Worm (Caenorhabditis elegans): Measurements from ENCODE around the gene C14B1.12.
A peak's percentile ranks its signal among the peaks of the same experiment; 100 is the strongest.

Gene C14B1.12

ce11 chrIII:3703397-3703796 is 21.4 kb downstream of the C14B1.12 start, which contains the start of gene C14B1.3:
C14B1.3 (plus strand) TSS chrIII:3703564.
- peak; percentile 28 for TF ChIP-seq sem-4 (tag; optimal IDR thresholded peaks at IDR 0.05)
- TF ChIP-seq fos-1 (tag; optimal IDR thresholded peaks at IDR 0.05): peak; percentile 90
- peak in 1 of 2 experiments; percentile 50 for TF ChIP-seq lsy-2 (tag; optimal IDR thresholded peaks at IDR 0.05)
- no peak for TF ChIP-seq Y55F3AM.14 (GFP tag; optimal IDR thresholded peaks at IDR 0.05)
- TF ChIP-seq C34F6.9 (tag; optimal IDR thresholded peaks at IDR 0.05): peak; percentile 86
- peak; percentile 4 for TF ChIP-seq sma-9 (GFP tag; optimal IDR thresholded peaks at IDR 0.05)
- no peak for TF ChIP-seq sma-9 (tag; optimal IDR thresholded peaks at IDR 0.05)
- no peak for TF ChIP-seq gmeb-1 (tag; optimal IDR thresholded peaks at IDR 0.05)
- TF ChIP-seq lin-13 (GFP tag; optimal IDR thresholded peaks at IDR 0.05): peak; percentile 34
- TF ChIP-seq sma-3 (GFP tag; optimal IDR thresholded peaks at IDR 0.05): peak; percentile 19
- TF ChIP-seq elt-1 (tag; optimal IDR thresholded peaks at IDR 0.05): no peak
- TF ChIP-seq nhr-237 (tag; optimal IDR thresholded peaks at IDR 0.05): no peak
- TF ChIP-seq blmp-1 (tag; optimal IDR thresholded peaks at IDR 0.05; ENCODE audit: insufficient read depth): peak; percentile 4
- TF ChIP-seq crh-2 (tag; optimal IDR thresholded peaks at IDR 0.05): peak; percentile 32
- no peak for TF ChIP-seq lin-11 (tag; optimal IDR thresholded peaks at IDR 0.05)
- no peak for TF ChIP-seq egl-27 (tag; optimal IDR thresholded peaks at IDR 0.05)
- TF ChIP-seq unc-55 (GFP tag; optimal IDR thresholded peaks at IDR 0.05): peak; percentile 56
- no peak for TF ChIP-seq F13H6.1 (tag; optimal IDR thresholded peaks at IDR 0.05)
- peak in 1 of 2 experiments; percentile 11 for TF ChIP-seq mdl-1 (tag; optimal IDR thresholded peaks at IDR 0.05)
- peak; percentile 21 for TF ChIP-seq nhr-129 (tag; optimal IDR thresholded peaks at IDR 0.05)

- TF ChIP-seq nhr-237 (tag; optimal IDR thresholded peaks at IDR 0.05) (no peak), ama-1 (optimal IDR thresholded peaks at IDR 0.05) (no peak), F13H6.1 (tag; optimal IDR thresholded peaks at IDR 0.05) (peak; percentile 25), nhr-11 (tag; optimal IDR thresholded peaks at IDR 0.05) (no peak), ztf-1 (GFP tag; conservative IDR thresholded peaks at IDR 0.05) (no peak), ztf-11 (tag; optimal IDR thresholded peaks at IDR 0.05) (no peak), aly-2 (tag; optimal IDR thresholded peaks at IDR 0.05) (no peak), snpc-4 (tag; optimal IDR thresholded peaks at IDR 0.05) (no peak), nhr-25 (tag; optimal IDR thresholded peaks at IDR 0.05) (peak; percentile 10), alr-1 (tag; optimal IDR thresholded peaks at IDR 0.05) (no peak), crh-2 (tag; optimal IDR thresholded peaks at IDR 0.05) (peak; percentile 92), unc-39 (tag; optimal IDR thresholded peaks at IDR 0.05) (no peak), lsy-2 (tag; optimal IDR thresholded peaks at IDR 0.05) (peak in 1 of 2 experiments; percentile 33), ceh-16 (tag; optimal IDR thresholded peaks at IDR 0.05) (no peak), nhr-23 (tag; optimal IDR thresholded peaks at IDR 0.05) (no peak), elt-3 (tag; optimal IDR thresholded peaks at IDR 0.05) (no peak), R02D3.7 (tag; optimal IDR thresholded peaks at IDR 0.05) (no peak), mbf-1 (tag; optimal IDR thresholded peaks at IDR 0.05) (no peak), nhr-10 (tag; optimal IDR thresholded peaks at IDR 0.05) (no peak), lin-11 (tag; optimal IDR thresholded peaks at IDR 0.05) (no peak), nhr-77 (tag; optimal IDR thresholded peaks at IDR 0.05) (no peak), sma-9 (GFP tag; optimal IDR thresholded peaks at IDR 0.05) (peak; percentile 11), sma-9 (tag; optimal IDR thresholded peaks at IDR 0.05) (no peak), ZK546.5 (tag; optimal IDR thresholded peaks at IDR 0.05) (no peak), dmd-4 (tag; optimal IDR thresholded peaks at IDR 0.05) (no peak), zag-1 (tag; optimal IDR thresholded peaks at IDR 0.05) (no peak), ztf-4 (tag; optimal IDR thresholded peaks at IDR 0.05) (no peak), lin-13 (GFP tag; optimal IDR thresholded peaks at IDR 0.05) (no peak), sma-3 (GFP tag; optimal IDR thresholded peaks at IDR 0.05) (peak; percentile 30), ceh-82 (tag; optimal IDR thresholded peaks at IDR 0.05) (no peak), sem-4 (tag; optimal IDR thresholded peaks at IDR 0.05) (no peak), C34F6.9 (tag; optimal IDR thresholded peaks at IDR 0.05) (peak; percentile 64), unc-55 (GFP tag; optimal IDR thresholded peaks at IDR 0.05) (peak; percentile 21), peb-1 (tag; optimal IDR thresholded peaks at IDR 0.05) (no peak), mdl-1 (tag; optimal IDR thresholded peaks at IDR 0.05) (peak; percentile 28 to 62), elt-1 (tag; optimal IDR thresholded peaks at IDR 0.05) (no peak), fos-1 (tag; optimal IDR thresholded peaks at IDR 0.05) (peak; percentile 87), nhr-6 (tag; optimal IDR thresholded peaks at IDR 0.05) (no peak), mab-5 (tag; optimal IDR thresholded peaks at IDR 0.05) (no peak), gmeb-1 (tag; optimal IDR thresholded peaks at IDR 0.05) (no peak), nhr-129 (tag; optimal IDR thresholded peaks at IDR 0.05) (peak; percentile 57), egl-27 (tag; optimal IDR thresholded peaks at IDR 0.05) (no peak), nhr-21 (tag; optimal IDR thresholded peaks at IDR 0.05) (peak; percentile 35), nhr-12 (tag; optimal IDR thresholded peaks at IDR 0.05) (no peak), blmp-1 (tag; optimal IDR thresholded peaks at IDR 0.05; ENCODE audit: insufficient read depth) (peak; percentile 17), Y55F3AM.14 (GFP tag; optimal IDR thresholded peaks at IDR 0.05) (no peak), skn-1 (tag; optimal IDR thresholded peaks at IDR 0.05) (peak; percentile 6), unc-62 (GFP tag; optimal IDR thresholded peaks at IDR 0.05) (no peak)
These were observed 23.1 kb downstream of the C14B1.12 start, which contains the start of the genes pdi-1 and C14B1.2 for ce11 chrIII:3701411-3702310. pdi-1 (minus strand) TSS chrIII:3701461. C14B1.2 (plus strand) TSS chrIII:3702260.

All from whole organism, L2 larva.